2 fruit fly cellular contexts compared by ENCODE assay signal in the genomic region with DNA sequence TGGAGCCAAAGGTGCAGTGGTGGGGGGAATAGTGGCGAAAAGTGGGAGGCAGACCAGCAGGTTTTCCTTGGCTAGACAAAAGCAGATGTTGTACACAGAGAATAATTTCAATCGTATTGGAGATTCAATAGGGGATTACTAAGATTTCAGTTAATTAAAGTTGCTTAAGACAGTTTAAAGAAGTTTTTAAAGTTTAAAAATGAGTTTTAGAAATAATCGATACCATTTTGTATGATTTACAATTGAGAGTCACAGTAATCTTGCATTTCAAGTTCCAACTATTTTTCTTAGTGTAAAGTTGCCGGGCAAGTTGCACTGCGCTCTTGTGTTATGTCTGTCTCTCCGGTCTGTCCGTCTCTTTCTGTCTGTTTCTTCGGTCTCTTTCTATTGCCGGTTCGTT.
TF ChIP-seq lines count a peak whose summit lies in the region.

No protein-coding gene starts in this region.

TF ChIP-seq in whole organism, embryonic, 481 proteins besides CTCF, POLR2A, EP300 and RAD21 (continued from another document and continues in another):
- TF ChIP-seq CG17328 (GFP tag; IDR thresholded peaks at IDR 0.05; lab: Robert Waterston, UW): peak; percentile 61
- TF ChIP-seq rib (GFP tag; IDR thresholded peaks at IDR 0.05; lab: Robert Waterston, UW): no peak
- no peak for TF ChIP-seq HmgD (GFP tag; optimal IDR thresholded peaks at IDR 0.05; lab: Kevin White, UChicago)
- TF ChIP-seq CG4328 (GFP tag; optimal IDR thresholded peaks at IDR 0.05; lab: Kevin White, UChicago): peak; percentile 26
- TF ChIP-seq trh (GFP tag; optimal IDR thresholded peaks at IDR 0.05; lab: Kevin White, UChicago): peak; percentile 32
- peak; percentile 4 for TF ChIP-seq CG30403 (GFP tag; optimal IDR thresholded peaks at IDR 0.05; lab: Kevin White, UChicago)
- peak; percentile 5 for TF ChIP-seq corto (GFP tag; optimal IDR thresholded peaks at IDR 0.05; lab: Kevin White, UChicago)
- peak; percentile 52 for TF ChIP-seq ttk (GFP tag; IDR thresholded peaks at IDR 0.05; lab: Robert Waterston, UW)
- 0 out of 2 replicates have a peak, but pooled peaks have one; percentile 13 for TF ChIP-seq CG1024 (GFP tag; IDR thresholded peaks at IDR 0.05; lab: Robert Waterston, UW)
- no peak for TF ChIP-seq disco-r (GFP tag; optimal IDR thresholded peaks at IDR 0.05; lab: Kevin White, UChicago)
- no peak for TF ChIP-seq Mad (GFP tag; optimal IDR thresholded peaks at IDR 0.05; lab: Kevin White, UChicago)
- TF ChIP-seq kay (GFP tag; optimal IDR thresholded peaks at IDR 0.05; lab: Kevin White, UChicago): no peak
- peak; percentile 71 for TF ChIP-seq fd96Cb (tag; optimal IDR thresholded peaks at IDR 0.05; lab: Kevin White, UChicago)
- TF ChIP-seq gce (GFP tag; IDR thresholded peaks at IDR 0.05; lab: Robert Waterston, UW): peak; percentile 38; the same call in 1 of the 3 replicates
- no peak for TF ChIP-seq CG10543 (GFP tag; optimal IDR thresholded peaks at IDR 0.05; lab: Kevin White, UChicago)
- peak; percentile 32 for TF ChIP-seq CG1602 (GFP tag; optimal IDR thresholded peaks at IDR 0.05; lab: Kevin White, UChicago)
- TF ChIP-seq CG4707 (GFP tag; optimal IDR thresholded peaks at IDR 0.05; lab: Kevin White, UChicago): no peak
- peak; percentile 47 for TF ChIP-seq CG8359 (GFP tag; optimal IDR thresholded peaks at IDR 0.05; lab: Kevin White, UChicago; ENCODE audit: borderline replicate concordance)
- TF ChIP-seq Drgx (GFP tag; IDR thresholded peaks at IDR 0.05; lab: Robert Waterston, UW): peak; percentile 95
- peak; percentile 32 for TF ChIP-seq CG12659 (GFP tag; optimal IDR thresholded peaks at IDR 0.05; lab: Kevin White, UChicago)
- no peak for TF ChIP-seq Doc2 (GFP tag; IDR thresholded peaks at IDR 0.05; lab: Robert Waterston, UW)
- TF ChIP-seq CG7928 (GFP tag; optimal IDR thresholded peaks at IDR 0.05; lab: Kevin White, UChicago): no peak
- 0 out of 3 replicates have a peak, but pooled peaks have one; percentile 46 for TF ChIP-seq CG34422 (GFP tag; IDR thresholded peaks at IDR 0.05; lab: Robert Waterston, UW)
- TF ChIP-seq pan (optimal IDR thresholded peaks at IDR 0.05; lab: Kevin White, UChicago): no peak
- peak in 1 of 2 experiments; percentile 57 for TF ChIP-seq pan (GFP tag; optimal IDR thresholded peaks at IDR 0.05 in 1 of 2, IDR thresholded peaks at IDR 0.05 in 1 of 2)
- no peak for TF ChIP-seq Sin3A (optimal IDR thresholded peaks at IDR 0.05; lab: Kevin White, UChicago)
- TF ChIP-seq pb (GFP tag; optimal IDR thresholded peaks at IDR 0.05; lab: Kevin White, UChicago): peak; percentile 41
- TF ChIP-seq D (optimal IDR thresholded peaks at IDR 0.05; lab: Kevin White, UChicago): no peak
- peak; percentile 67 for TF ChIP-seq D (GFP tag; optimal IDR thresholded peaks at IDR 0.05; lab: Kevin White, UChicago)
- peak; percentile 81 for TF ChIP-seq phol (tag; optimal IDR thresholded peaks at IDR 0.05; lab: Kevin White, UChicago)
- TF ChIP-seq Sry-β (GFP tag; optimal IDR thresholded peaks at IDR 0.05; lab: Kevin White, UChicago): no peak
- TF ChIP-seq CG6813 (GFP tag; optimal IDR thresholded peaks at IDR 0.05; lab: Kevin White, UChicago): peak; percentile 34
- TF ChIP-seq Fer3 (tag; optimal IDR thresholded peaks at IDR 0.05; lab: Kevin White, UChicago): peak; percentile 14
- TF ChIP-seq CG43689 (GFP tag; IDR thresholded peaks at IDR 0.05; lab: Robert Waterston, UW): 0 out of 2 replicates have a peak, but pooled peaks have one; percentile 15
- no peak for TF ChIP-seq Hr39 (optimal IDR thresholded peaks at IDR 0.05; lab: Kevin White, UChicago)
- TF ChIP-seq Sox100B (GFP tag; optimal IDR thresholded peaks at IDR 0.05; lab: Kevin White, UChicago): peak; percentile 72
- peak; percentile 47 for TF ChIP-seq btn (GFP tag; optimal IDR thresholded peaks at IDR 0.05; lab: Kevin White, UChicago)
- peak; percentile 21 for TF ChIP-seq CG10209 (GFP tag; optimal IDR thresholded peaks at IDR 0.05; lab: Kevin White, UChicago)
- TF ChIP-seq ftz-f1 (GFP tag; optimal IDR thresholded peaks at IDR 0.05; lab: Kevin White, UChicago): no peak
- TF ChIP-seq jing (GFP tag; optimal IDR thresholded peaks at IDR 0.05; lab: Kevin White, UChicago): peak; percentile 21
- TF ChIP-seq CG7556 (GFP tag; optimal IDR thresholded peaks at IDR 0.05; lab: Kevin White, UChicago): peak; percentile 19
- peak; percentile 18 for TF ChIP-seq Atf3 (GFP tag; optimal IDR thresholded peaks at IDR 0.05; lab: Kevin White, UChicago)
- peak; percentile 92 for TF ChIP-seq nom (GFP tag; optimal IDR thresholded peaks at IDR 0.05; lab: Kevin White, UChicago)
- 0 out of 2 replicates have a peak, but pooled peaks have one; percentile 22 for TF ChIP-seq sens-2 (GFP tag; IDR thresholded peaks at IDR 0.05; lab: Robert Waterston, UW)
- TF ChIP-seq dati (GFP tag; IDR thresholded peaks at IDR 0.05; lab: Robert Waterston, UW): no peak
- no peak for TF ChIP-seq CG7372 (GFP tag; IDR thresholded peaks at IDR 0.05; lab: Robert Waterston, UW)
- TF ChIP-seq Abd-B (GFP tag; optimal IDR thresholded peaks at IDR 0.05; lab: Kevin White, UChicago): peak; percentile 4
- TF ChIP-seq hkb (optimal IDR thresholded peaks at IDR 0.05; lab: Kevin White, UChicago): no peak
- peak; percentile 74 for TF ChIP-seq hkb (GFP tag; IDR thresholded peaks at IDR 0.05; lab: Robert Waterston, UW)
- TF ChIP-seq Oli (tag; optimal IDR thresholded peaks at IDR 0.05; lab: Kevin White, UChicago): peak; percentile 65
- TF ChIP-seq br (optimal IDR thresholded peaks at IDR 0.05; lab: Kevin White, UChicago): no peak
- TF ChIP-seq CG18476 (GFP tag; optimal IDR thresholded peaks at IDR 0.05; lab: Kevin White, UChicago): no peak
- no peak for TF ChIP-seq CG11085 (GFP tag; IDR thresholded peaks at IDR 0.05; lab: Robert Waterston, UW)
- peak; percentile 48 for TF ChIP-seq lab (GFP tag; optimal IDR thresholded peaks at IDR 0.05; lab: Kevin White, UChicago)
- TF ChIP-seq Max (GFP tag; optimal IDR thresholded peaks at IDR 0.05; lab: Kevin White, UChicago): no peak
- TF ChIP-seq vvl (GFP tag; IDR thresholded peaks at IDR 0.05; lab: Robert Waterston, UW): peak; percentile 46; the same call in 1 of the 2 replicates
- TF ChIP-seq CG14667 (GFP tag; IDR thresholded peaks at IDR 0.05; lab: Robert Waterston, UW): 0 out of 2 replicates have a peak, but pooled peaks have one; percentile 31
- TF ChIP-seq CG6254 (GFP tag; optimal IDR thresholded peaks at IDR 0.05; lab: Kevin White, UChicago): peak; percentile 66
- TF ChIP-seq CG18619 (GFP tag; optimal IDR thresholded peaks at IDR 0.05; lab: Kevin White, UChicago): peak; percentile 5
- peak; percentile 67 for TF ChIP-seq nmo (GFP tag; optimal IDR thresholded peaks at IDR 0.05; lab: Kevin White, UChicago)
- TF ChIP-seq ewg (GFP tag; optimal IDR thresholded peaks at IDR 0.05; lab: Kevin White, UChicago): peak; percentile 45
- peak; percentile 46 for TF ChIP-seq bcd (GFP tag; optimal IDR thresholded peaks at IDR 0.05; lab: Kevin White, UChicago)
- peak; percentile 29 for TF ChIP-seq HHEX (GFP tag; optimal IDR thresholded peaks at IDR 0.05; lab: Kevin White, UChicago)

TF ChIP-seq in whole organism, prepupa, 60 proteins besides CTCF, POLR2A, EP300 and RAD21 (continued from another document):
- TF ChIP-seq CG1621 (tag; optimal IDR thresholded peaks at IDR 0.05; lab: Kevin White, UChicago) (peak; percentile 92), pdm3 (GFP tag; optimal IDR thresholded peaks at IDR 0.05; lab: Kevin White, UChicago) (peak; percentile 93), CG9139 (GFP tag; optimal IDR thresholded peaks at IDR 0.05; lab: Kevin White, UChicago) (peak; percentile 91), CG8319 (GFP tag; optimal IDR thresholded peaks at IDR 0.05; lab: Kevin White, UChicago) (peak; percentile 89), Gug (GFP tag; IDR thresholded peaks at IDR 0.05; lab: Robert Waterston, UW) (peak; percentile 91), vri (GFP tag; optimal IDR thresholded peaks at IDR 0.05; lab: Kevin White, UChicago) (peak; percentile 59), CG15336 (GFP tag; IDR thresholded peaks at IDR 0.05; lab: Robert Waterston, UW) (peak; percentile 99), acj6 (GFP tag; optimal IDR thresholded peaks at IDR 0.05; lab: Kevin White, UChicago) (peak; percentile 94), CG6808 (GFP tag; optimal IDR thresholded peaks at IDR 0.05; lab: Kevin White, UChicago) (peak; percentile 97)
